Worm (Caenorhabditis elegans) whole organism, L3 larva: ENCODE results near the gene K10H10.9.

Experiments
- R02D3.7 ChIP-seq: fragments of 150-350 bp; optimal IDR thresholded peaks from 2 replicates; lab custom pipeline; 2014; ENCODE audit warnings: missing biosample characterization, missing genetic modification characterization
- ZK546.5 ChIP-seq: sonication (generic microtip); optimal IDR thresholded peaks from 2 replicates; lab custom pipeline; 2017; ENCODE audit warnings: missing biosample characterization, missing genetic modification characterization
- ama-1 ChIP-seq: fragments of 150-350 bp; optimal IDR thresholded peaks from 2 replicates; lab custom pipeline; 2018
- ceh-16 ChIP-seq: sonication (generic microtip); optimal IDR thresholded peaks from 2 replicates; lab custom pipeline; 2017; ENCODE audit warnings: missing biosample characterization, missing genetic modification characterization
- ceh-28 ChIP-seq: fragments of 150-350 bp; optimal IDR thresholded peaks from 2 replicates; lab custom pipeline; 2014; ENCODE audit warnings: missing biosample characterization, missing genetic modification reagents, missing genetic modification characterization
- ceh-82 ChIP-seq: fragments of 150-350 bp; optimal IDR thresholded peaks from 2 replicates; lab custom pipeline; 2014; ENCODE audit warnings: missing biosample characterization, missing genetic modification characterization
- ceh-9 ChIP-seq: sonication (generic microtip); optimal IDR thresholded peaks from 2 replicates; lab custom pipeline; 2018; ENCODE audit warnings: missing biosample characterization, missing genetic modification characterization
- egl-27 ChIP-seq: sonication (generic microtip); optimal IDR thresholded peaks from 4 replicates; lab custom pipeline; 2017; ENCODE audit warnings: missing biosample characterization, missing genetic modification reagents, missing genetic modification characterization
- egl-5 ChIP-seq: fragments of 150-350 bp; optimal IDR thresholded peaks from 2 replicates; lab custom pipeline; 2017; ENCODE audit warnings: missing biosample characterization, missing genetic modification reagents, missing genetic modification characterization, inconsistent platforms
- elt-2 ChIP-seq: sonication (generic microtip); optimal IDR thresholded peaks from 2 replicates; lab custom pipeline; 2016; ENCODE audit warnings: missing genetic modification reagents, mild to moderate bottlenecking, missing genetic modification characterization, missing compliant biosample characterization
- eor-1 ChIP-seq, 2 experiments: fragments of 150-350 bp; optimal IDR thresholded peaks; 2 replicates each; lab custom pipeline; 2014 to 2018; ENCODE audit warnings: missing biosample characterization in 2 of 2, missing genetic modification characterization in 2 of 2
- fkh-10 ChIP-seq: sonication (generic microtip); optimal IDR thresholded peaks from 2 replicates; lab custom pipeline; 2017; ENCODE audit warnings: missing biosample characterization, missing genetic modification reagents, missing genetic modification characterization
- hmg-11 ChIP-seq: sonication (generic microtip); optimal IDR thresholded peaks from 2 replicates; lab custom pipeline; 2016; ENCODE audit warnings: missing genetic modification characterization, missing compliant biosample characterization
- jun-1 ChIP-seq: fragments of 150-350 bp; optimal IDR thresholded peaks from 2 replicates; lab custom pipeline; 2014; ENCODE audit warnings: missing biosample characterization, missing genetic modification reagents, missing genetic modification characterization
- lin-15B ChIP-seq: fragments of 150-350 bp; optimal IDR thresholded peaks from 2 replicates; lab custom pipeline; 2014; ENCODE audit warnings: missing biosample characterization, missing genetic modification characterization
- lsy-12 ChIP-seq: sonication (generic microtip); optimal IDR thresholded peaks from 2 replicates; lab custom pipeline; 2016; ENCODE audit warnings: mild to moderate bottlenecking, missing genetic modification characterization, missing compliant biosample characterization
- mdl-1 ChIP-seq: fragments of 150-350 bp; optimal IDR thresholded peaks from 2 replicates; lab custom pipeline; 2014; ENCODE audit warnings: missing biosample characterization, missing genetic modification characterization
- mml-1 ChIP-seq: fragments of 150-350 bp; sonication (generic microtip); optimal IDR thresholded peaks from 3 replicates; lab custom pipeline; 2014; ENCODE audit warnings: missing biosample characterization, missing genetic modification characterization
- nfya-1 ChIP-seq: sonication (generic microtip); optimal IDR thresholded peaks from 2 replicates; lab custom pipeline; 2017; ENCODE audit warnings: missing genetic modification characterization, mild to moderate bottlenecking, missing compliant biosample characterization, antibody characterized with exemption, moderate library complexity; ENCODE audit not compliant: insufficient read depth
- nhr-11 ChIP-seq: fragments of 150-350 bp; optimal IDR thresholded peaks from 2 replicates; lab custom pipeline; 2014; ENCODE audit warnings: missing biosample characterization, missing genetic modification characterization
- nhr-23 ChIP-seq: fragments of 150-350 bp; optimal IDR thresholded peaks from 2 replicates; lab custom pipeline; 2014; ENCODE audit warnings: missing biosample characterization, missing genetic modification reagents, missing genetic modification characterization
- nhr-237 ChIP-seq: fragments of 150-350 bp; optimal IDR thresholded peaks from 2 replicates; lab custom pipeline; 2014; ENCODE audit warnings: missing biosample characterization, missing genetic modification characterization
- nhr-25 ChIP-seq: sonication (generic microtip); optimal IDR thresholded peaks from 2 replicates; lab custom pipeline; 2017; ENCODE audit warnings: missing biosample characterization, missing genetic modification characterization
- nhr-28 ChIP-seq: fragments of 150-350 bp; optimal IDR thresholded peaks from 2 replicates; lab custom pipeline; 2014; ENCODE audit warnings: missing biosample characterization, missing genetic modification characterization
- nhr-43 ChIP-seq: sonication (generic microtip); optimal IDR thresholded peaks from 2 replicates; lab custom pipeline; 2016; ENCODE audit warnings: mild to moderate bottlenecking, missing genetic modification characterization, missing compliant biosample characterization; ENCODE audit not compliant: poor library complexity, severe bottlenecking
- nhr-67 ChIP-seq: fragments of 150-350 bp; optimal IDR thresholded peaks from 2 replicates; lab custom pipeline; 2014; ENCODE audit warnings: missing biosample characterization, missing genetic modification characterization
- nhr-76 ChIP-seq: fragments of 150-350 bp; sonication (generic microtip); optimal IDR thresholded peaks from 5 replicates; lab custom pipeline; 2014; ENCODE audit warnings: missing biosample characterization, missing genetic modification characterization
- nhr-77 ChIP-seq: fragments of 150-350 bp; optimal IDR thresholded peaks from 2 replicates; lab custom pipeline; 2014; ENCODE audit warnings: missing biosample characterization, missing genetic modification characterization
- pha-4 ChIP-seq: fragments of 150-350 bp; optimal IDR thresholded peaks from 2 replicates; lab custom pipeline; 2014; ENCODE audit warnings: missing biosample characterization, missing genetic modification reagents, missing genetic modification characterization
- pqm-1 ChIP-seq: fragments of 150-350 bp; optimal IDR thresholded peaks from 2 replicates; lab custom pipeline; 2017; ENCODE audit warnings: missing biosample characterization, missing genetic modification characterization, inconsistent platforms
- skn-1 ChIP-seq: fragments of 150-350 bp; optimal IDR thresholded peaks from 2 replicates; lab custom pipeline; 2014; ENCODE audit warnings: missing biosample characterization, missing genetic modification characterization
- snpc-4 ChIP-seq: fragments of 150-350 bp; optimal IDR thresholded peaks from 2 replicates; lab custom pipeline; 2014; ENCODE audit warnings: missing biosample characterization, missing genetic modification characterization
- tbx-2 ChIP-seq: sonication (generic microtip); optimal IDR thresholded peaks from 2 replicates; lab custom pipeline; 2016; ENCODE audit warnings: mild to moderate bottlenecking, missing genetic modification characterization, missing compliant biosample characterization

K10H10.9 gene

ce11 chrII:14515017-14515416, at the start of gene K10H10.9:
TSS of gene K10H10.9 (minus strand) at chrII:14515117.
- TF ChIP-seq ceh-16 (tag; lab: Kevin White, UChicago) (no peak), ceh-9 (tag; lab: Kevin White, UChicago) (no peak), hmg-11 (tag; lab: Kevin White, UChicago) (no peak), nhr-67 (tag; lab: Kevin White, UChicago) (no peak), nfya-1 (tag; lab: Kevin White, UChicago) (no peak), ceh-82 (tag; lab: Kevin White, UChicago) (no peak), ama-1 (no peak), fkh-10 (GFP tag; lab: Kevin White, UChicago) (no peak), ceh-28 (no peak), nhr-77 (tag; lab: Kevin White, UChicago) (no peak), nhr-11 (tag; lab: Kevin White, UChicago) (no peak)

ce11 chrII:14563766-14564370, 49.0 kb upstream of the K10H10.9 start:
- TF ChIP-seq nfya-1 (tag; lab: Kevin White, UChicago), result peak; percentile 44

- TF ChIP-seq pqm-1 (tag; lab: Kevin White, UChicago), result peak; percentile 68
- peak; percentile 75 for TF ChIP-seq ceh-28
- TF ChIP-seq egl-5 (tag; lab: Kevin White, UChicago), result peak; percentile 76
- peak; percentile 83 for TF ChIP-seq pha-4 (tag; lab: Kevin White, UChicago)
- peak; percentile 86 for TF ChIP-seq hmg-11 (tag; lab: Kevin White, UChicago)
- TF ChIP-seq nhr-23, result peak; percentile 93
- TF ChIP-seq ZK546.5 (tag; lab: Kevin White, UChicago), result peak; percentile 42
- TF ChIP-seq nhr-43 (tag; lab: Kevin White, UChicago), result peak; percentile 98
- TF ChIP-seq ceh-82 (tag; lab: Kevin White, UChicago), result peak; percentile 32
- peak; percentile 80 for TF ChIP-seq skn-1
- peak; percentile 89 for TF ChIP-seq nfya-1 (tag; lab: Kevin White, UChicago)
- peak; percentile 87 for TF ChIP-seq lin-15B (tag; lab: Kevin White, UChicago)
- TF ChIP-seq nhr-25, result peak; percentile 49
- peak; percentile 79 for TF ChIP-seq R02D3.7 (tag; lab: Kevin White, UChicago)
- TF ChIP-seq jun-1, result peak; percentile 80
- peak; percentile 31 for TF ChIP-seq egl-27 (tag; lab: Kevin White, UChicago)
- peak; percentile 1 for TF ChIP-seq mdl-1 (tag; lab: Kevin White, UChicago)
- TF ChIP-seq fkh-10 (GFP tag; lab: Kevin White, UChicago), result peak; percentile 17
- TF ChIP-seq snpc-4 (tag; lab: Kevin White, UChicago), result peak; percentile 58
- peak; percentile 90 for TF ChIP-seq nhr-77 (tag; lab: Kevin White, UChicago)
- peak; percentile 81 for TF ChIP-seq elt-2 (tag; lab: Kevin White, UChicago)
- peak; percentile 97 for TF ChIP-seq lsy-12 (tag; lab: Kevin White, UChicago)
- TF ChIP-seq nhr-11 (tag; lab: Kevin White, UChicago), result peak; percentile 79
- peak; percentile 92 for TF ChIP-seq tbx-2 (tag; lab: Kevin White, UChicago)
Observed at ce11 chrII:14561549-14562115, 46.7 kb upstream of the K10H10.9 start, which contains the start of gene mog-4. TSS of gene mog-4 (minus strand) at chrII:14561599.

ce11 chrII:14555019-14555418, 40.1 kb upstream of the K10H10.9 start:
- no peak for TF ChIP-seq tbx-2 (tag; lab: Kevin White, UChicago)
- TF ChIP-seq fkh-10 (GFP tag; lab: Kevin White, UChicago), result peak; percentile 51
- TF ChIP-seq, all 47 proteins: peak for 1

- TF ChIP-seq ceh-28 (no peak), elt-2 (tag; lab: Kevin White, UChicago) (no peak), lsy-12 (tag; lab: Kevin White, UChicago) (no peak), nhr-28 (tag; lab: Kevin White, UChicago) (no peak), eor-1 (tag; optimal IDR thresholded peaks at IDR 0.05; lab: Kevin White, UChicago) (no peak), nhr-76 (tag; lab: Kevin White, UChicago) (no peak), mml-1 (tag; lab: Kevin White, UChicago) (no peak), nhr-237 (tag; lab: Kevin White, UChicago) (no peak), ceh-82 (tag; lab: Kevin White, UChicago) (no peak), skn-1 (no peak), pqm-1 (tag; lab: Kevin White, UChicago) (no peak), R02D3.7 (tag; lab: Kevin White, UChicago) (no peak)
Observed at ce11 chrII:14550613-14551012, 35.7 kb upstream of the K10H10.9 start, which contains the start of gene nlp-41. TSS of gene nlp-41 (plus strand) at chrII:14550913.
